Worm (Caenorhabditis elegans) whole organism, dauer: ENCODE results near the gene F59B10.3.

Experiments
- unc-62 ChIP-seq: sonication (generic microtip); optimal IDR thresholded peaks from 2 replicates; lab custom pipeline; 2017; ENCODE audit warnings: missing biosample characterization, missing genetic modification reagents, missing genetic modification characterization

The F59B10.3 gene

DNA sequence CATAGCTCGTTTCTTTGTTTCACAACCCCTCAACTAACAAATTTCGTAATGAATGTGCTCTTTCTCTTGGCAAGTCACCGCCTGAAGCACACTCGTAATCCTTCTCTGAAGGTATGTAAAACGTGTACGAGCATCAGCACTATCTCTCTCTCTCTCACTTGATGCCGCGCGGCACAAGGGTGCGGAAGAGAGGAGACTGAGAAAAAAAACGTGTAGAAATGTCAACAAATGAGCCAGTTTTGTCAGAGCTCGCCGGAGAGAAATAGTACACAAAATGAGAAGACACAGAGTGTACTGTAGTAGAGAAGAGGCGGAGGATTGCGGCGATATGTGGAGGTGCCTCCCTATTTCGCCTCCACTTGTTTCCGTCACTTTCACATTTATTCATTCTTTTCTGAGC, at the start of gene F59B10.3:
F59B10.3 (plus strand) TSS at position 301 of the 400 bp plus-strand sequence.
- no peak for TF ChIP-seq unc-62 (GFP tag; lab: Kevin White, UChicago)

DNA sequence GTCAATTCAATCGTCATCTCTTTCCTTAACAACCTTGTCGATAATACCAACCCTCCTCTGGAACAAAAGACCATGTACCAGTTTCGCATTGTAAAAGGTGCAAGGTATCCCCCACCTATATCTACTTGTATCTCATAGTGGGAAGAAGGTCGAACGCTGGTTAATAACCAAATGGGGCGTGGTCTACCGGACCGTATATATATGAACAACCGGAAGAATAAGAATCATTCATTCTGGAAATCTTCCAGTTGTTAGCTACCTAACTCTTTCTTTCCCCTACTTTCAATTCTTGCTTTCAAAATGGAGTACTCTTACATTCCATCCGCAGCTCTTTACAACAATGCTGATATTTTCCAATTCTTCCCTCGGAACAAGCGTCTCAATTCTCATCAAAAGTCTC, 49.1 kb upstream of the F59B10.3 start, which contains the start of gene ZK673.5:
ZK673.5 (plus strand) TSS at position 301 of the 400 bp plus-strand sequence.
- TF ChIP-seq unc-62 (GFP tag; lab: Kevin White, UChicago), result no peak

DNA sequence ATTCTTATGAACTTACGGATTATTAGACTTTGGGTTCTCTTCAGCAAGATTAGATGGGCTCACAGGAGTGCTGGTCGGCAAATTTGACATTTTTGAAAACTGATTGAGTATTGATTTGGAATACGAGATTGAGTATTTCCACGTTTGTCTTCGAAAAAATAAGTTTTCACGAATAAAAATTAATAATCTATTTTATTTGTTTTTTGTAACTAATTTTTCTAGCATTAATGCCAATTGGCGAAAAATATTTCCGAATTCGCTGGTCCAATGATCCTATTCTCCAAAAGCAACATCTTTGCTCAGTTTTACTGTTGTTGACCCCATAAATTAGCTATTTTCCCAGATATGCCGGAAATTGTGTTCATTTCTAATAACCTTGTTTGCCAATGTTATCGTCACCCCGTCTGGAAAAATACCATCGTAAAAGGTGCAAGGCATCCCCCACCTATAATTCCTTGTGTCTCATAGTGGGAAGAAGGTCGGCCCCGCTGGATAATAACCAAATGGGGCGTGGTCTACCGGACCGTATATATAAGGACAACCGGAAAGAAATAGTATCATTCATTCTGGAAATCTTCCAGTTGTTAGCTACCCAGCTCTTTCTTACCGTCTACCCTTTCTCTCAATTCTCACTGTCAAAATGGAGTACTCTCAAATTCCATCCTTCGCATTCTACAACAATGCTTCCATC, 46.0 kb upstream of the F59B10.3 start, which contains the start of the genes ZK673.6 and sdz-37:
ZK673.6 (minus strand) TSS at position 101 of the 691 bp plus-strand sequence.
sdz-37 (plus strand) TSS at position 641 of the 691 bp plus-strand sequence.
- TF ChIP-seq unc-62 (GFP tag; lab: Kevin White, UChicago), result no peak

DNA sequence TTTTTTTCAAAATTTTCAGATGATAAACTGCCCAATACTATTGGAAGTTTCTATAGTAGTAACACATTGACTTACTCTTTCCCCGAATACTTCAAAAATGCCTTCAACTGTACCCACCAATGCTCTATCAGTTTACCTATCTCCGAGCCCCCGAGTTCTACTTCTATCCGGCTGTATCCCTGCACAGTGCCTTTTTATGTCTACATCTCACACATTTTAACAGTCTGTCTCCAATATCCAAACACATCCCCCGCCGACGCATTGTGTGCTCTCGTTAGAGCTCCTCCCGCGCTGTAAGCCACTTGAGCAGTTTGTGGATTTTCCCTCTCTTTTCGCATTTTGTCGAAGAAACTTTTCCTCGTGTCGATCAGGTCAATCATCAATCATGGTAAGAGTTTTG, 43.8 kb upstream of the F59B10.3 start, which contains the start of gene tnc-2:
tnc-2 (plus strand) TSS at position 301 of the 400 bp plus-strand sequence.
- no peak for TF ChIP-seq unc-62 (GFP tag; lab: Kevin White, UChicago)

DNA sequence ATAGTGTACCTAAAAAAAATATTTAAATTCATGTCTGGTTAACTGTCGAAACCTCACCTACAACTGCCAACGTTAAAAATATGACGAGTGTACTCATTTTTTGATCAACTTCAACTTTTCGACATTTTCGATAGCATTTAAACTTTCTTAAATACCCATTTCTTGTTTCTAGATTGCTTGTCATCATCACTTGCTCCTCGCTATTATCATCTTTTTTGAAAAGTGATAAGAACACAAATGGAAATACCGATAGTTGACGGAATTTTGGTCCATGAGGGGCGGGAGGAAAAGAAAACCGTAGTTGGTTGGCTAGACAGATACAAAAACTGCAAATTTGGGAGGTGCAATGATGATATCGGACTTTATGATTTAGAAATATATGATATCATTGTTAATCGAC, 40.2 kb upstream of the F59B10.3 start, which contains the start of gene clec-143:
clec-143 (minus strand) TSS at position 139 of the 400 bp plus-strand sequence.
- TF ChIP-seq unc-62 (GFP tag; lab: Kevin White, UChicago), result no peak

DNA sequence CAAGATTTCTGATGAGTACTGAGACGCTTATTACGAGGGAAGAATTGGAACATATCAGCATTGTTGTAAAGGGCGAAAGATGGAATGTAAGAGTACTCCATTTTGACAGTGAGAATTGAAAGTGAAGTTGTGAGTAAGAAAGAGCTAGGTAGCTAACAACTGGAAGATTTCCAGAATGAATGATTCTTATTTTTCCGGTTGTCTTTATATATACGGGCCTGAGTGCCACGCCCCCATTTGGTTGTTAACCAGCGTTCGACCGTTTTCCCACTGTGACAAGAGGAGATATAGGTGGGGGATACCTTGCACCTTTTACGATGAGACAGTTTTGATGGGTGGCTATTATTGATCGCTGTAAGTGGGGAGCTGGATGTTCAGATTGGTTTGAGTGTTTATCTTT, 39.1 kb upstream of the F59B10.3 start, which contains the start of gene ZK666.1:
ZK666.1 (minus strand) TSS at position 101 of the 400 bp plus-strand sequence.
- TF ChIP-seq unc-62 (GFP tag; lab: Kevin White, UChicago), result no peak

DNA sequence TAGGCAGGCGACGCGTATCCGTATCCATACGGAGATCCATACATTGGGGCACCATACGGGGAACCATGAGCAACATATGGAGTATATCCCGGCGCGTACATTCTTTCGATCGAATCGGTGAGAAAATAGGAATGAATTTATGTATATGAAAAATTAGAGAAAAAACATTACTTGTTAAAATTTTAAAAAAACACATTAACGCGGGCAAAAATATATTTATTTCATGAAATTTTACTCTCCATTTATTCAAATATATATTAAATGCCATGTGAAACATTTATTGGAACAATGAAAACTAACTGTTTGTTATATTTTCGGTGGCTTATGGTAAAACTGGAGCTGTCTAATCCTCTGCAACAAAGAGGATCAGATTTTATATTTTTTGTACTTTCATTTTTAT, 38.6 kb upstream of the F59B10.3 start, which contains the start of gene ZK666.2:
ZK666.2 (minus strand) TSS at position 101 of the 400 bp plus-strand sequence.
- no peak for TF ChIP-seq unc-62 (GFP tag; lab: Kevin White, UChicago)

DNA sequence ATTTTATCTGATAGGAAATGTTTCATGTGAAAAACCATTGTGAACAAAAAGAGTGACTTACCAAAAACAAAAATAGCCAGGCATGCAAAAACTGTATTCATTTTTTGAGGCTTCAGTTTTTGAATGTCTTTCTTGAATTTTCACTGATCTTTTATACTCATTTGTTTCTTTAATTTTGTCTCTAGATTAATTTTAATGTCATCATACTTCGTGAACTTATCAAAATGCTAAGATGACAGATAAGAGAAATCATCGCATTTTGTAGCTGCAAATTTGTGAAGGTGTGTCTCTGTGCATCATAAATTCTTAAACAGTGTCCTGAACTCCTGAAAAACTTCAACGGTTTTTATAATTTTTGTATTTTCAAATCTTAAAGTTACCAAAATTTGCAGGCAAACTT, 34.3 kb upstream of the F59B10.3 start, which contains the start of gene clec-58:
clec-58 (minus strand) TSS at position 101 of the 400 bp plus-strand sequence.
- TF ChIP-seq unc-62 (GFP tag; lab: Kevin White, UChicago), result no peak

DNA sequence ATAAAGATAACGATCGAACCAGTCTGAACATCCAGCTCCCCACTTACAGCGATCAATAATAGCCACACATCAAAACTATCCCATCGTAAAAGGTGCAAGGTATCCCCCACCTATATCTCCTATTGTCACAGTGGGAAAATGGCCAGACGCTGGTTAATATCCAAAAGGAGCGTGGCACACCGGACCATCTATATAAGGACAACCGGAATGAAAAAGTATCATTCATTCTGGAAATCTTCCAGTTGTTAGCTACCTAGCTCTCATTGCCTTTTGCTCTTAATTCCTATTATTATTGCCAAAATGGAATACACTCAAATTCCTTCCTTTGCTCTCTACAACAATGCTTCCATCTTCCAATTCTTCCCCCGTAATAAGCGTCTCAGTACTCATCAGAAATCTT, 33.4 kb upstream of the F59B10.3 start, which contains the start of gene ZK666.4:
ZK666.4 (plus strand) TSS at position 301 of the 400 bp plus-strand sequence.
- TF ChIP-seq unc-62 (GFP tag; lab: Kevin White, UChicago), result no peak

DNA sequence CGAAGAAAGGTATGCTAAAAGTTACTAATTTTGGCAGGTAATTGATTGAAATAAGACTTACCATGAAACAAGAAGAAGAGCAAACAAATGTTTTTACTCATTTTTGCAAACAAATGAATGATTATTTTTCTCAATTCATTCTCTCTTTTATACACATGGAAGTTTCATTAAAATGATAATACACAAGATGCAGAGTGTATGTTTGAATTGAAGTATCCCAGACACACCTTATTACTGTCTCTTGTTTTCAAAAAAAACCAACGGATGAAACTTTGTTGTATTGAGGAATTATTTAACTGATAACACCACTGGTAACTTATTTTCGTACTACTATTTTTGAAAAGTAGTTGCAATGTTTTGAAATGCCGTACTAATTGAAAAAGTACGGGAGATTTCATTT, 31.0 kb upstream of the F59B10.3 start, which contains the start of gene clec-59:
clec-59 (minus strand) TSS at position 101 of the 400 bp plus-strand sequence.
- TF ChIP-seq unc-62 (GFP tag; lab: Kevin White, UChicago), result no peak

DNA sequence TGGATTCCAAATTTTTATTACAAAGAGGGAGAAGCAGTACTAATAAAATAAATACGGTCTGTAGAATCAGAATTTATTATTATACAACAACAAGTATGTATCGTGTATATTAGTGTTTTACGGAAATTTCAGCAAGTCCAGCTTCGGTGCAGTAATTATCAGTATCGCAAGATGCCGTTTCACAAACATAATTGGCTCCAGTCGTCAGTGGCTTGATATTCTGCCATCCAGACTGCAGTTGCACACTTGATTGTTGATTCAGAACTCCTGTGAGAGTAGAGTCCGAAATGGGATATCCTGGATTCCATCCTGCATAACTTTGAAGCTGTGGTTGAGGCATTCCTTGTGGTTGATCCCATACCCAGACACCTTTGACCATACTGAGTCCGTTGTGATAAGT, 30.3 kb upstream of the F59B10.3 start:
- no peak for TF ChIP-seq unc-62 (GFP tag; lab: Kevin White, UChicago)

DNA sequence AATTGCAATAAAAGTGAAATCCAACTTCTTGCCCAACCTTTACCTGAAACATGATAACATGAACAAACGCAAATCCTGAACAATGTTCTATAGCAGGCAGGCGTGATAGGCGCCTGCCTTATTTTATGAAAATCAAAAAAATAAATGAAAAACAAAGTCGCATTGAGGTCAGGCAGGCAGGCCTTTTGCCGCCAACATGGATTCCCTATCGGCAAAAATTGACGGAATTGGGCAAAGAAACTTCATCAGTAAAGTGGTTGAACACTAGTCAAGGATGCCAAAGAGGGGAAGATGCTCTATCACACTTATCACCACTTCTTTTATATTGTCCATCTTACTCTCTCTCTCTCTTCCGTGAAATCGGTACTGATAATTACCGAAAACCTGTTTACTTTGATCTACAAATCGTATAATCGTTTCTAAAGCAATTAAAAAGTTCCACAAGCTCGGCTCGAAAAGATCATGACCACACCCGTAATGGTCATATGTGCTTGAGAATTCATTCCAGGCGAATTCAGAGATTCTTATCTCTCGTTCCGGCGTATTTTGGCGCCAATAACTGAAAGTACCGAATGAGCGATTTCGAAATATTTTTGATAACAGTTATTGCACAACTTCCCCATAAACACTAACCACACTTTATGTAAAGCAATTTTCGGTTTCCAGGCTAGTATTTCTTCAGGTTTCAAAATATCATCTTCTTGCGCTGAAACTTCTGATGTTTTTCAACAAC, 28.4 kb upstream of the F59B10.3 start, which contains the start of the genes clec-60 and ZK666.11:
clec-60 (minus strand) TSS at position 51 of the 733 bp plus-strand sequence.
ZK666.11 (plus strand) TSS at position 699 of the 733 bp plus-strand sequence.
- no peak for TF ChIP-seq unc-62 (GFP tag; lab: Kevin White, UChicago)

DNA sequence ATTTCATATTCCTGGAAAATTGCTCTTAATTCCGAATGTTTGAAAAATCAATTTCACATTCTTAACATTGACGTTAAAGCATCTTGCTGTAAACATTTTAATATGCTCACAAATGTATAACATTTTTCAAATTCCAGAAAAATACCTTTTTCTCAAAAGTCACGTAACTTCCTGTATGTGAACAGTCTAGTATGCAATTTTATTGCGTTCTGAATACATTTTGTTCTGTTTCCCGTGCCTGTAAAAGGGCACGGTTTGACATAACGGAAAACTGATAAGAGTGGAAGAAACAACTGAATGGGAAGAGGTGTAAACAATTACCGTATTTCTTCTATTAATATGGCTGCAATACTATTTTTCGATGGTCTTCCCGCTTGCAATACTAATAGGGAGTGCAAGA, 27.4 kb upstream of the F59B10.3 start:
- no peak for TF ChIP-seq unc-62 (GFP tag; lab: Kevin White, UChicago)

DNA sequence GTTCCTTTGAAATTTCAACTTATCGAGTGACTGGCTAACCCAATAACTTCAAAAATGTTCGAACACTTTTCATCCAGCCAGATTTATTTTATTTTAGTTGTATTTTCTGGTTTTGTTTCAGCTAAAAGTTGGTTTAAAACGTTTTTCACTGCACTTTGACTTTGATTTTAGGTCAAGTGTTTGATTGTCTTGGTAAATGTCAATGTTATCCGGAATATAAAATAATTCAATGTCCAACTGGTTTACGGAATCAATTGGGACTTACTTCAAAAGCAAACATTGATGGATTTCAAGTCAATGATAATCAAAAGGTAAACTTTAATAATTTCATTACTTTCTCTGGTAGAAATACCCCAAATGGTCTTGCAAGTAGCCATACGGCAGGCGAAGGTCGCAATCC, 26.5 kb upstream of the F59B10.3 start:
- no peak for TF ChIP-seq unc-62 (GFP tag; lab: Kevin White, UChicago)

DNA sequence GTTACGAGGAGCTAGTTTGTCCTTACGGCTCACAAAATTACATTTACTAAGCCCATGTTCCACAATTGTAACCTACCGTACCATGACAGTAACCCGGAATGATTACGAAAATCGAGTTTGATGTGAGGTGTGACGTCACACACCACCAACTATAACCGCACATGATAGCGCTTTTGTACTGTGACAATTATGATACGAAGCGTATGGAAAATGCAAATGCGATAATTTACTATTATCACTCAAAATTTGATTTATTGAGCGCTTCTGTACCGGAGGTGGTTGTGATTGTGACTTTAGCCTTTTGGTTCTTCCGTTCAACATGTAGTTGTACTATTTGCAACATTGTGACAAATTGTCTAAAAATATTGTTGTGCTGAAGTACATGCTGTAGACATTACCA, 24.7 kb upstream of the F59B10.3 start:
- TF ChIP-seq unc-62 (GFP tag; lab: Kevin White, UChicago), result no peak
